1 fruit fly cellular context compared by ENCODE assay signal in genomic region chr3R:27407049-27407448, dm6.
TF ChIP-seq lines count a peak whose summit lies in the region.

No protein-coding gene starts in this region.

TF ChIP-seq in whole organism, embryonic, 481 proteins besides CTCF, POLR2A, EP300 and RAD21 (continued from another document and continues in another):
- peak; percentile 76; the same call in 1 of the 2 replicates for TF ChIP-seq Poxn (GFP tag; IDR thresholded peaks at IDR 0.05; lab: Robert Waterston, UW)
- TF ChIP-seq chm (GFP tag; IDR thresholded peaks at IDR 0.05; lab: Robert Waterston, UW), result peak; percentile 35; the same call in 1 of the 2 replicates
- TF ChIP-seq zfh2 (GFP tag; optimal IDR thresholded peaks at IDR 0.05; lab: Kevin White, UChicago), result peak; percentile 81
- peak; percentile 75 for TF ChIP-seq caup (GFP tag; optimal IDR thresholded peaks at IDR 0.05; lab: Kevin White, UChicago; ENCODE audit: severe bottlenecking)
- no peak for TF ChIP-seq CG8359 (GFP tag; optimal IDR thresholded peaks at IDR 0.05; lab: Kevin White, UChicago; ENCODE audit: borderline replicate concordance)
- TF ChIP-seq CG34422 (GFP tag; IDR thresholded peaks at IDR 0.05; lab: Robert Waterston, UW), result peak; percentile 76
- TF ChIP-seq Nf-YA (GFP tag; IDR thresholded peaks at IDR 0.05; lab: Robert Waterston, UW), result 0 out of 2 replicates have a peak, but pooled peaks have one; percentile 53
- TF ChIP-seq CG11695 (GFP tag; IDR thresholded peaks at IDR 0.05; lab: Robert Waterston, UW), result peak; percentile 65
- peak; percentile 43 for TF ChIP-seq CG6765 (GFP tag; optimal IDR thresholded peaks at IDR 0.05; lab: Kevin White, UChicago)
- TF ChIP-seq CG7745 (tag; optimal IDR thresholded peaks at IDR 0.05; lab: Kevin White, UChicago), result no peak
- no peak for TF ChIP-seq Bdp1 (GFP tag; optimal IDR thresholded peaks at IDR 0.05; lab: Kevin White, UChicago)
- no peak for TF ChIP-seq CG34224 (GFP tag; IDR thresholded peaks at IDR 0.05; lab: Robert Waterston, UW; ENCODE audit: partially characterized antibody)
- TF ChIP-seq Dek (tag; optimal IDR thresholded peaks at IDR 0.05; lab: Kevin White, UChicago), result peak; percentile 78
- TF ChIP-seq chn (GFP tag; optimal IDR thresholded peaks at IDR 0.05; lab: Kevin White, UChicago), result peak; percentile 58
- peak; percentile 71 for TF ChIP-seq Fer2 (tag; optimal IDR thresholded peaks at IDR 0.05; lab: Kevin White, UChicago)
- no peak for TF ChIP-seq dimm (GFP tag; IDR thresholded peaks at IDR 0.05; lab: Robert Waterston, UW)
- TF ChIP-seq Xrp1 (GFP tag; IDR thresholded peaks at IDR 0.05; lab: Robert Waterston, UW), result peak; percentile 66
- TF ChIP-seq prd (optimal IDR thresholded peaks at IDR 0.05; lab: Kevin White, UChicago), result no peak
- TF ChIP-seq prd (GFP tag; IDR thresholded peaks at IDR 0.05; lab: Robert Waterston, UW), result peak; percentile 86
- TF ChIP-seq ind (GFP tag; optimal IDR thresholded peaks at IDR 0.05; lab: Kevin White, UChicago), result peak; percentile 84
- peak; percentile 63 for TF ChIP-seq Chrac-16 (GFP tag; optimal IDR thresholded peaks at IDR 0.05; lab: Kevin White, UChicago)
- TF ChIP-seq CG15011 (GFP tag; optimal IDR thresholded peaks at IDR 0.05; lab: Kevin White, UChicago), result peak; percentile 23
- no peak for TF ChIP-seq Elba2 (GFP tag; optimal IDR thresholded peaks at IDR 0.05; lab: Kevin White, UChicago)
- TF ChIP-seq CG16863 (GFP tag; optimal IDR thresholded peaks at IDR 0.05; lab: Kevin White, UChicago), result peak; percentile 57
- TF ChIP-seq da (GFP tag; optimal IDR thresholded peaks at IDR 0.05; lab: Kevin White, UChicago), result peak; percentile 23
- TF ChIP-seq ftz-f1 (GFP tag; optimal IDR thresholded peaks at IDR 0.05; lab: Kevin White, UChicago), result no peak
- peak; percentile 41; the same call in 1 of the 3 replicates for TF ChIP-seq croc (GFP tag; conservative IDR thresholded peaks at IDR 0.05; lab: Robert Waterston, UW)
- peak; percentile 90 for TF ChIP-seq dysf (GFP tag; IDR thresholded peaks at IDR 0.05; lab: Robert Waterston, UW)
- TF ChIP-seq org-1 (GFP tag; optimal IDR thresholded peaks at IDR 0.05; lab: Kevin White, UChicago), result peak; percentile 49
- no peak for TF ChIP-seq CG17802 (tag; optimal IDR thresholded peaks at IDR 0.05; lab: Kevin White, UChicago)
- no peak for TF ChIP-seq YL-1 (GFP tag; optimal IDR thresholded peaks at IDR 0.05; lab: Kevin White, UChicago)
- peak; percentile 72 for TF ChIP-seq emc (GFP tag; optimal IDR thresholded peaks at IDR 0.05; lab: Kevin White, UChicago)
- no peak for TF ChIP-seq CG33557 (GFP tag; optimal IDR thresholded peaks at IDR 0.05; lab: Kevin White, UChicago)
- TF ChIP-seq CG1792 (GFP tag; optimal IDR thresholded peaks at IDR 0.05; lab: Kevin White, UChicago), result peak; percentile 55
- TF ChIP-seq gt (GFP tag; IDR thresholded peaks at IDR 0.05; lab: Robert Waterston, UW), result 0 out of 2 replicates have a peak, but pooled peaks have one; percentile 39
- TF ChIP-seq Ets65A (GFP tag; lab: Kevin White, UChicago), result peak; percentile 98
- TF ChIP-seq Mes4 (GFP tag; optimal IDR thresholded peaks at IDR 0.05; lab: Kevin White, UChicago), result peak; percentile 12
- peak; percentile 54 for TF ChIP-seq CG17829 (tag; optimal IDR thresholded peaks at IDR 0.05; lab: Kevin White, UChicago)
- no peak for TF ChIP-seq lov (optimal IDR thresholded peaks at IDR 0.05; lab: Kevin White, UChicago)
- peak; percentile 61; the same call in 1 of the 3 replicates for TF ChIP-seq lov (GFP tag; IDR thresholded peaks at IDR 0.05; lab: Robert Waterston, UW)
- TF ChIP-seq CG7556 (GFP tag; optimal IDR thresholded peaks at IDR 0.05; lab: Kevin White, UChicago), result peak; percentile 30
- peak; percentile 86 for TF ChIP-seq CG16779 (GFP tag; IDR thresholded peaks at IDR 0.05; lab: Robert Waterston, UW)
- TF ChIP-seq bbx (GFP tag; IDR thresholded peaks at IDR 0.05; lab: Robert Waterston, UW; ENCODE audit: partially characterized antibody), result no peak
- TF ChIP-seq Oli (tag; optimal IDR thresholded peaks at IDR 0.05; lab: Kevin White, UChicago), result peak; percentile 73
- TF ChIP-seq CG13123 (GFP tag; optimal IDR thresholded peaks at IDR 0.05; lab: Kevin White, UChicago), result no peak
- peak; percentile 75 for TF ChIP-seq Dip3 (GFP tag; optimal IDR thresholded peaks at IDR 0.05; lab: Kevin White, UChicago)
- peak; percentile 55; the same call in 2 of the 3 replicates for TF ChIP-seq jigr1 (GFP tag; IDR thresholded peaks at IDR 0.05; lab: Robert Waterston, UW)
- no peak for TF ChIP-seq trh (GFP tag; optimal IDR thresholded peaks at IDR 0.05; lab: Kevin White, UChicago)
- TF ChIP-seq cad (GFP tag; optimal IDR thresholded peaks at IDR 0.05; lab: Kevin White, UChicago), result no peak
- TF ChIP-seq cato (GFP tag; optimal IDR thresholded peaks at IDR 0.05; lab: Kevin White, UChicago; ENCODE audit: borderline replicate concordance), result no peak
- TF ChIP-seq CG6683 (GFP tag; optimal IDR thresholded peaks at IDR 0.05; lab: Kevin White, UChicago), result no peak
- TF ChIP-seq CG12299 (tag; optimal IDR thresholded peaks at IDR 0.05; lab: Kevin White, UChicago), result peak; percentile 8
- no peak for TF ChIP-seq pb (GFP tag; optimal IDR thresholded peaks at IDR 0.05; lab: Kevin White, UChicago)
- TF ChIP-seq CG30403 (GFP tag; optimal IDR thresholded peaks at IDR 0.05; lab: Kevin White, UChicago), result peak; percentile 70
- no peak for TF ChIP-seq Hr39 (optimal IDR thresholded peaks at IDR 0.05; lab: Kevin White, UChicago)
- peak; percentile 77 for TF ChIP-seq sug (tag; optimal IDR thresholded peaks at IDR 0.05; lab: Kevin White, UChicago)
- peak; percentile 1 for TF ChIP-seq Hand (GFP tag; optimal IDR thresholded peaks at IDR 0.05; lab: Kevin White, UChicago)
- TF ChIP-seq CG33213 (GFP tag; optimal IDR thresholded peaks at IDR 0.05; lab: Kevin White, UChicago), result peak; percentile 46
- TF ChIP-seq C15 (GFP tag; IDR thresholded peaks at IDR 0.05; lab: Robert Waterston, UW), result peak; percentile 69; the same call in 1 of the 3 replicates
- peak; percentile 70; the same call in 1 of the 3 replicates for TF ChIP-seq CG2889 (GFP tag; IDR thresholded peaks at IDR 0.05; lab: Robert Waterston, UW)
- TF ChIP-seq Dbx (GFP tag; IDR thresholded peaks at IDR 0.05; lab: Robert Waterston, UW), result peak; percentile 90
- peak; percentile 56 for TF ChIP-seq CG12219 (GFP tag; optimal IDR thresholded peaks at IDR 0.05; lab: Kevin White, UChicago)
- TF ChIP-seq CG7357 (GFP tag; IDR thresholded peaks at IDR 0.05; lab: Robert Waterston, UW), result peak; percentile 71
- TF ChIP-seq Dad (GFP tag; optimal IDR thresholded peaks at IDR 0.05; lab: Kevin White, UChicago), result peak; percentile 61
- TF ChIP-seq CG3847 (GFP tag; IDR thresholded peaks at IDR 0.05; lab: Robert Waterston, UW), result peak; percentile 91
- peak; percentile 71 for TF ChIP-seq CG6689 (GFP tag; IDR thresholded peaks at IDR 0.05; lab: Robert Waterston, UW)
- TF ChIP-seq disco-r (GFP tag; optimal IDR thresholded peaks at IDR 0.05; lab: Kevin White, UChicago), result peak; percentile 29
- TF ChIP-seq fd102C (GFP tag; optimal IDR thresholded peaks at IDR 0.05; lab: Kevin White, UChicago), result no peak
- 0 out of 2 replicates have a peak, but pooled peaks have one; percentile 31 for TF ChIP-seq dati (GFP tag; IDR thresholded peaks at IDR 0.05; lab: Robert Waterston, UW)
- TF ChIP-seq Asciz (GFP tag; optimal IDR thresholded peaks at IDR 0.05; lab: Kevin White, UChicago), result peak; percentile 30
- no peak for TF ChIP-seq cg (GFP tag; optimal IDR thresholded peaks at IDR 0.05; lab: Kevin White, UChicago)
- no peak for TF ChIP-seq insv (GFP tag; optimal IDR thresholded peaks at IDR 0.05; lab: Kevin White, UChicago)
- TF ChIP-seq CG2116 (GFP tag; optimal IDR thresholded peaks at IDR 0.05; lab: Kevin White, UChicago), result no peak
- peak; percentile 52 for TF ChIP-seq Rx (GFP tag; IDR thresholded peaks at IDR 0.05; lab: Robert Waterston, UW)
- peak; percentile 67 for TF ChIP-seq pho (GFP tag; optimal IDR thresholded peaks at IDR 0.05; lab: Kevin White, UChicago)
- no peak for TF ChIP-seq hth (optimal IDR thresholded peaks at IDR 0.05; lab: Kevin White, UChicago)
- TF ChIP-seq Gug (GFP tag; IDR thresholded peaks at IDR 0.05; lab: Robert Waterston, UW), result peak; percentile 75
- TF ChIP-seq CG9609 (GFP tag; optimal IDR thresholded peaks at IDR 0.05; lab: Kevin White, UChicago), result peak; percentile 68
- peak; percentile 66 for TF ChIP-seq CG13296 (GFP tag; optimal IDR thresholded peaks at IDR 0.05; lab: Kevin White, UChicago)
- peak; percentile 88 for TF ChIP-seq CG13624 (GFP tag; optimal IDR thresholded peaks at IDR 0.05; lab: Kevin White, UChicago)
- no peak for TF ChIP-seq Dfd (GFP tag; optimal IDR thresholded peaks at IDR 0.05; lab: Kevin White, UChicago)
- peak; percentile 67 for TF ChIP-seq seq (GFP tag; IDR thresholded peaks at IDR 0.05; lab: Robert Waterston, UW)
- peak; percentile 80 for TF ChIP-seq CG13424 (tag; optimal IDR thresholded peaks at IDR 0.05; lab: Kevin White, UChicago)
- peak; percentile 64; the same call in 1 of the 2 replicates for TF ChIP-seq MBD-R2 (GFP tag; IDR thresholded peaks at IDR 0.05; lab: Robert Waterston, UW)
- TF ChIP-seq CG6254 (GFP tag; optimal IDR thresholded peaks at IDR 0.05; lab: Kevin White, UChicago), result no peak
- TF ChIP-seq CG4328 (GFP tag; optimal IDR thresholded peaks at IDR 0.05; lab: Kevin White, UChicago), result peak; percentile 62
- TF ChIP-seq BtbVII (GFP tag; optimal IDR thresholded peaks at IDR 0.05; lab: Kevin White, UChicago), result peak; percentile 51
- TF ChIP-seq CG4404 (GFP tag; IDR thresholded peaks at IDR 0.05; lab: Robert Waterston, UW), result peak; percentile 76
- TF ChIP-seq CG14441 (GFP tag; IDR thresholded peaks at IDR 0.05; lab: Robert Waterston, UW), result peak; percentile 87
- no peak for TF ChIP-seq Hey (tag; optimal IDR thresholded peaks at IDR 0.05; lab: Kevin White, UChicago)
- no peak for TF ChIP-seq crol (GFP tag; IDR thresholded peaks at IDR 0.05; lab: Robert Waterston, UW)
- peak; percentile 3 for TF ChIP-seq CG3407 (GFP tag; optimal IDR thresholded peaks at IDR 0.05; lab: Kevin White, UChicago)
- TF ChIP-seq ttk (GFP tag; IDR thresholded peaks at IDR 0.05; lab: Robert Waterston, UW), result peak; percentile 63
- no peak for TF ChIP-seq fru (optimal IDR thresholded peaks at IDR 0.05; lab: Kevin White, UChicago)
- no peak for TF ChIP-seq ac (GFP tag; optimal IDR thresholded peaks at IDR 0.05; lab: Kevin White, UChicago)
- peak; percentile 45 for TF ChIP-seq D19A (tag; optimal IDR thresholded peaks at IDR 0.05; lab: Kevin White, UChicago)
- TF ChIP-seq CG4707 (GFP tag; optimal IDR thresholded peaks at IDR 0.05; lab: Kevin White, UChicago), result no peak
- no peak for TF ChIP-seq gsb-n (tag; optimal IDR thresholded peaks at IDR 0.05; lab: Kevin White, UChicago)
- peak; percentile 39; the same call in 1 of the 2 replicates for TF ChIP-seq ro (GFP tag; IDR thresholded peaks at IDR 0.05; lab: Robert Waterston, UW)
- TF ChIP-seq twi (tag; optimal IDR thresholded peaks at IDR 0.05; lab: Kevin White, UChicago), result peak; percentile 22
- peak; percentile 43 for TF ChIP-seq CG9727 (GFP tag; optimal IDR thresholded peaks at IDR 0.05; lab: Kevin White, UChicago)
- TF ChIP-seq CG7928 (GFP tag; optimal IDR thresholded peaks at IDR 0.05; lab: Kevin White, UChicago), result peak; percentile 54
- TF ChIP-seq zf30C (GFP tag; optimal IDR thresholded peaks at IDR 0.05; lab: Kevin White, UChicago), result no peak
- peak; percentile 66 to 67 for TF ChIP-seq Pdp1 (GFP tag; optimal IDR thresholded peaks at IDR 0.05; lab: Kevin White, UChicago)
- peak; percentile 87 for TF ChIP-seq Ptx1 (GFP tag; IDR thresholded peaks at IDR 0.05; lab: Robert Waterston, UW)
- TF ChIP-seq CG14014 (GFP tag; IDR thresholded peaks at IDR 0.05; lab: Robert Waterston, UW), result peak; percentile 86
- TF ChIP-seq Sin3A (optimal IDR thresholded peaks at IDR 0.05; lab: Kevin White, UChicago), result no peak
- peak; percentile 49 for TF ChIP-seq jumu (GFP tag; optimal IDR thresholded peaks at IDR 0.05; lab: Kevin White, UChicago)
- peak; percentile 80 for TF ChIP-seq HLH54F (GFP tag; optimal IDR thresholded peaks at IDR 0.05; lab: Kevin White, UChicago)
- TF ChIP-seq jing (GFP tag; optimal IDR thresholded peaks at IDR 0.05; lab: Kevin White, UChicago), result peak; percentile 37
- no peak for TF ChIP-seq CG10565 (GFP tag; optimal IDR thresholded peaks at IDR 0.05; lab: Kevin White, UChicago)
- TF ChIP-seq Atf6 (GFP tag; IDR thresholded peaks at IDR 0.05; lab: Robert Waterston, UW), result peak; percentile 81
- TF ChIP-seq Hsf (GFP tag; optimal IDR thresholded peaks at IDR 0.05; lab: Kevin White, UChicago), result peak; percentile 65
- TF ChIP-seq ems (GFP tag; optimal IDR thresholded peaks at IDR 0.05; lab: Kevin White, UChicago), result peak; percentile 60
- peak; percentile 72 for TF ChIP-seq NfI (GFP tag; optimal IDR thresholded peaks at IDR 0.05; lab: Kevin White, UChicago)
- peak; percentile 33 for TF ChIP-seq sqz (GFP tag; optimal IDR thresholded peaks at IDR 0.05; lab: Kevin White, UChicago)
- TF ChIP-seq CG16813 (GFP tag; IDR thresholded peaks at IDR 0.05; lab: Robert Waterston, UW; ENCODE audit: partially characterized antibody), result no peak
- TF ChIP-seq CkIIα-i1 (GFP tag; IDR thresholded peaks at IDR 0.05; lab: Robert Waterston, UW), result no peak
- peak; percentile 5 for TF ChIP-seq CG18011 (GFP tag; optimal IDR thresholded peaks at IDR 0.05; lab: Kevin White, UChicago)
- TF ChIP-seq dmrt99B (tag; optimal IDR thresholded peaks at IDR 0.05; lab: Kevin White, UChicago), result peak; percentile 81
- TF ChIP-seq gcm2 (GFP tag; optimal IDR thresholded peaks at IDR 0.05; lab: Kevin White, UChicago), result peak; percentile 4
- peak; percentile 32 for TF ChIP-seq vfl (GFP tag; optimal IDR thresholded peaks at IDR 0.05; lab: Kevin White, UChicago)
- no peak for TF ChIP-seq CG7963 (GFP tag; IDR thresholded peaks at IDR 0.05; lab: Robert Waterston, UW; ENCODE audit: partially characterized antibody)
- no peak for TF ChIP-seq hb (GFP tag; IDR thresholded peaks at IDR 0.05; lab: Robert Waterston, UW; ENCODE audit: partially characterized antibody)
- TF ChIP-seq CG4282 (GFP tag; optimal IDR thresholded peaks at IDR 0.05; lab: Kevin White, UChicago), result peak; percentile 9
- peak; percentile 54 for TF ChIP-seq maf-S (GFP tag; optimal IDR thresholded peaks at IDR 0.05; lab: Kevin White, UChicago)
- TF ChIP-seq pzg (GFP tag; optimal IDR thresholded peaks at IDR 0.05; lab: Kevin White, UChicago), result no peak
- no peak for TF ChIP-seq Mad (GFP tag; optimal IDR thresholded peaks at IDR 0.05; lab: Kevin White, UChicago)
- peak; percentile 91 for TF ChIP-seq CG9817 (tag; optimal IDR thresholded peaks at IDR 0.05; lab: Kevin White, UChicago)
- TF ChIP-seq sob (GFP tag; IDR thresholded peaks at IDR 0.05; lab: Robert Waterston, UW), result peak; percentile 90
- no peak for TF ChIP-seq kay (GFP tag; optimal IDR thresholded peaks at IDR 0.05; lab: Kevin White, UChicago)
- TF ChIP-seq CG8924 (tag; optimal IDR thresholded peaks at IDR 0.05; lab: Kevin White, UChicago), result peak; percentile 55
